Worm (Caenorhabditis elegans): ENCODE measurements around the gene srh-18.

ce11 chrV:13313045-13313623, 5.1 kb upstream of the srh-18 start, which contains the start of gene C50B6.3:
- TF ChIP-seq nhr-28 (tag; optimal IDR thresholded peaks at IDR 0.05) (no peak), lin-13 (tag; optimal IDR thresholded peaks at IDR 0.05) (peak; percentile 25), mab-5 (tag; optimal IDR thresholded peaks at IDR 0.05) (no peak), ceh-43 (GFP tag; optimal IDR thresholded peaks at IDR 0.05) (no peak)
